Worm (Caenorhabditis elegans) whole organism, young adult: ENCODE data around the gene R02E12.5.

ENCODE experiments used
- C17E4.6 ChIP-seq: fragments of 200-800 bp; sonication (Bioruptor generic); IDR thresholded peaks from 2 replicates; pipeline ENCODE4 v1.3.6; 2022; ENCODE audit warnings: missing genetic modification reagents, missing genetic modification characterization, missing compliant biosample characterization
- D2030.7 ChIP-seq: fragments of 200-800 bp; sonication (Bioruptor generic); IDR thresholded peaks from 2 replicates; pipeline ENCODE4 v1.3.6; 2022; ENCODE audit warnings: missing genetic modification reagents, missing genetic modification characterization, missing compliant biosample characterization
- F22D6.2 ChIP-seq: sonication (generic microtip); optimal IDR thresholded peaks from 2 replicates; lab custom pipeline; 2016; ENCODE audit warnings: mild to moderate bottlenecking, missing genetic modification characterization, missing compliant biosample characterization
- F49E8.2 ChIP-seq: sonication (generic microtip); optimal IDR thresholded peaks from 3 replicates; lab custom pipeline; 2017; ENCODE audit warnings: missing genetic modification characterization, mild to moderate bottlenecking, missing compliant biosample characterization, antibody characterized with exemption, moderate library complexity; ENCODE audit not compliant: insufficient read depth
- F52B5.7 ChIP-seq: sonication (generic microtip); optimal IDR thresholded peaks from 2 replicates; lab custom pipeline; 2016; ENCODE audit warnings: mild to moderate bottlenecking, missing genetic modification characterization, missing compliant biosample characterization
- F57C9.4 ChIP-seq: sonication (generic microtip); optimal IDR thresholded peaks from 2 replicates; lab custom pipeline; 2017; ENCODE audit warnings: mild to moderate bottlenecking, missing genetic modification characterization, missing compliant biosample characterization
- Y53G8AR.9 ChIP-seq: fragments of 200-800 bp; sonication (Bioruptor generic); conservative IDR thresholded peaks from 2 replicates; pipeline ENCODE4 v1.3.6; 2022; ENCODE audit warnings: missing genetic modification reagents, missing genetic modification characterization, missing compliant biosample characterization
- Y95B8A.8 ChIP-seq: fragments of 200-800 bp; sonication (Bioruptor generic); IDR thresholded peaks from 2 replicates; pipeline ENCODE4 v1.3.6; 2022; ENCODE audit warnings: missing genetic modification reagents, missing genetic modification characterization, missing compliant biosample characterization
- ZK185.1 ChIP-seq: sonication (generic microtip); optimal IDR thresholded peaks from 2 replicates; lab custom pipeline; 2016; ENCODE audit warnings: mild to moderate bottlenecking, missing genetic modification characterization, missing compliant biosample characterization; ENCODE audit not compliant: poor library complexity, severe bottlenecking
- ama-1 ChIP-seq, 3 experiments: fragments of 150-350 bp in 1 of 3; sonication (generic microtip) in 2 of 3; optimal IDR thresholded peaks; 2 replicates each; lab custom pipeline; 2014 to 2018; ENCODE audit warnings: missing biosample characterization in 2 of 3, missing genetic modification characterization in 2 of 3, missing genetic modification reagents in 2 of 3
- attf-5 ChIP-seq: fragments of 200-800 bp; sonication (Bioruptor generic); optimal IDR thresholded peaks from 2 replicates; lab custom pipeline; 2018; ENCODE audit warnings: mild to moderate bottlenecking, missing genetic modification characterization, missing compliant biosample characterization
- bed-1 ChIP-seq: fragments of 200-800 bp; sonication (Bioruptor generic); IDR thresholded peaks from 2 replicates; pipeline ENCODE4 v1.3.6; 2022; ENCODE audit warnings: missing genetic modification reagents, missing genetic modification characterization, missing compliant biosample characterization
- bed-2 ChIP-seq: fragments of 200-800 bp; sonication (Bioruptor generic); IDR thresholded peaks from 2 replicates; pipeline ENCODE4 v1.3.6; 2022; ENCODE audit warnings: missing genetic modification reagents, missing genetic modification characterization, missing compliant biosample characterization
- cebp-1 ChIP-seq, 2 experiments: fragments of 200-800 bp in 1 of 2; sonication (Bioruptor generic) in 1 of 2; sonication (generic microtip) in 1 of 2; IDR thresholded peaks in 1 of 2; optimal IDR thresholded peaks in 1 of 2; 2 replicates each; pipeline versions ENCODE4 v1.3.6 to Lab custom; 2017 to 2022; ENCODE audit warnings: missing compliant biosample characterization in 2 of 2, missing genetic modification characterization in 2 of 2, mild to moderate bottlenecking in 1 of 2, missing genetic modification reagents in 1 of 2, moderate library complexity in 1 of 2
- ceh-40 ChIP-seq: fragments of 200-800 bp; sonication (Bioruptor generic); IDR thresholded peaks from 2 replicates; pipeline ENCODE4 v1.3.6; 2022; ENCODE audit warnings: missing genetic modification characterization, missing compliant biosample characterization
- ceh-58 ChIP-seq: fragments of 200-800 bp; sonication (Bioruptor generic); IDR thresholded peaks from 2 replicates; pipeline ENCODE4 v1.3.6; 2022; ENCODE audit warnings: missing genetic modification characterization, missing compliant biosample characterization
- ceh-91 ChIP-seq: fragments of 200-800 bp; sonication (Bioruptor generic); IDR thresholded peaks from 2 replicates; pipeline ENCODE4 v1.3.6; 2022; ENCODE audit warnings: missing genetic modification reagents, missing genetic modification characterization, missing compliant biosample characterization
- dpff-1 ChIP-seq: sonication (generic microtip); optimal IDR thresholded peaks from 2 replicates; lab custom pipeline; 2017; ENCODE audit warnings: mild to moderate bottlenecking, missing genetic modification characterization, missing compliant biosample characterization
- egl-18 ChIP-seq: fragments of 200-800 bp; sonication (Bioruptor generic); IDR thresholded peaks from 2 replicates; pipeline ENCODE4 v1.3.6; 2022; ENCODE audit warnings: missing genetic modification reagents, missing genetic modification characterization, missing compliant biosample characterization
- ekl-4 ChIP-seq: fragments of 200-800 bp; sonication (Bioruptor generic); IDR thresholded peaks from 2 replicates; pipeline ENCODE4 v1.3.6; 2022; ENCODE audit warnings: missing genetic modification reagents, missing genetic modification characterization, missing compliant biosample characterization
- hmg-1.2 ChIP-seq: fragments of 200-800 bp; sonication (Bioruptor generic); IDR thresholded peaks from 2 replicates; pipeline ENCODE4 v1.3.6; 2022; ENCODE audit warnings: missing genetic modification reagents, missing genetic modification characterization, missing compliant biosample characterization
- let-526 ChIP-seq: fragments of 200-800 bp; sonication (Bioruptor generic); IDR thresholded peaks from 2 replicates; pipeline ENCODE4 v1.3.6; 2022; ENCODE audit warnings: missing genetic modification reagents, missing genetic modification characterization, missing compliant biosample characterization
- lin-35 ChIP-seq, 3 experiments: fragments of 150-350 bp in 2 of 3; sonication (generic microtip) in 1 of 3; optimal IDR thresholded peaks; 2 replicates each; lab custom pipeline; 2014 to 2018; ENCODE audit warnings: missing biosample characterization in 3 of 3, missing genetic modification characterization in 3 of 3, missing genetic modification reagents in 3 of 3
- lin-40 ChIP-seq: sonication (generic microtip); optimal IDR thresholded peaks from 2 replicates; lab custom pipeline; 2016; ENCODE audit warnings: missing genetic modification characterization, mild to moderate bottlenecking, missing compliant biosample characterization, missing genotype, missing genetic modification reagents
- lin-54 ChIP-seq: fragments of 200-800 bp; sonication (Bioruptor generic); optimal IDR thresholded peaks from 2 replicates; lab custom pipeline; 2018; ENCODE audit warnings: mild to moderate bottlenecking, missing genetic modification characterization, missing compliant biosample characterization
- lir-1 ChIP-seq: fragments of 200-800 bp; sonication (Bioruptor generic); conservative IDR thresholded peaks from 2 replicates; pipeline ENCODE4 v1.3.6; 2022; ENCODE audit warnings: missing genetic modification reagents, missing genetic modification characterization, missing compliant biosample characterization
- madf-10 ChIP-seq: sonication (generic microtip); optimal IDR thresholded peaks from 2 replicates; lab custom pipeline; 2016; ENCODE audit warnings: mild to moderate bottlenecking, missing genetic modification characterization, missing compliant biosample characterization
- madf-6 ChIP-seq: fragments of 200-800 bp; sonication (Bioruptor generic); IDR thresholded peaks from 2 replicates; pipeline ENCODE4 v1.3.6; 2022; ENCODE audit warnings: missing genetic modification reagents, missing genetic modification characterization, missing compliant biosample characterization
- mcd-1 ChIP-seq: fragments of 200-800 bp; sonication (Bioruptor generic); IDR thresholded peaks from 2 replicates; pipeline ENCODE4 v1.3.6; 2022; ENCODE audit warnings: missing genetic modification reagents, missing genetic modification characterization, missing compliant biosample characterization
- nfya-1 ChIP-seq: sonication (generic microtip); optimal IDR thresholded peaks from 2 replicates; lab custom pipeline; 2017; ENCODE audit warnings: antibody characterized with exemption, missing compliant biosample characterization, missing genetic modification characterization, borderline replicate concordance; ENCODE audit not compliant: insufficient read depth
- nfyb-1 ChIP-seq: fragments of 200-800 bp; sonication (Bioruptor generic); IDR thresholded peaks from 2 replicates; pipeline ENCODE4 v1.3.6; 2022; ENCODE audit warnings: missing genetic modification reagents, missing genetic modification characterization, missing compliant biosample characterization
- nhr-120 ChIP-seq: fragments of 200-800 bp; sonication (Bioruptor generic); IDR thresholded peaks from 2 replicates; pipeline ENCODE4 v1.3.6; 2022; ENCODE audit warnings: missing genetic modification characterization, missing compliant biosample characterization
- nhr-179 ChIP-seq: sonication (generic microtip); optimal IDR thresholded peaks from 2 replicates; lab custom pipeline; 2016; ENCODE audit warnings: mild to moderate bottlenecking, missing genetic modification characterization, missing compliant biosample characterization
- nhr-80 ChIP-seq: sonication (generic microtip); optimal IDR thresholded peaks from 2 replicates; lab custom pipeline; 2016; ENCODE audit warnings: missing genetic modification characterization, missing compliant biosample characterization
- rec-8 ChIP-seq, 2 experiments: sonication (generic microtip); optimal IDR thresholded peaks; 2 replicates each; lab custom pipeline; 2016; ENCODE audit warnings: mild to moderate bottlenecking in 2 of 2, missing genetic modification characterization in 2 of 2, missing genetic modification reagents in 2 of 2, missing genotype in 2 of 2, missing biosample characterization in 1 of 2, missing compliant biosample characterization in 1 of 2, moderate library complexity in 1 of 2
- sdz-38 ChIP-seq: sonication (generic microtip); optimal IDR thresholded peaks from 2 replicates; lab custom pipeline; 2016; ENCODE audit warnings: missing genotype, missing genetic modification characterization, missing compliant biosample characterization
- sea-2 ChIP-seq: fragments of 200-800 bp; sonication (Bioruptor generic); IDR thresholded peaks from 2 replicates; pipeline ENCODE4 v1.3.6; 2022; ENCODE audit warnings: missing genetic modification characterization, missing compliant biosample characterization
- snpc-1.3 ChIP-seq: sonication (generic microtip); optimal IDR thresholded peaks from 2 replicates; lab custom pipeline; 2017; ENCODE audit warnings: missing genetic modification characterization, mild to moderate bottlenecking, missing compliant biosample characterization, antibody characterized with exemption, moderate library complexity, missing genotype, missing genetic modification reagents; ENCODE audit not compliant: insufficient read depth
- snpc-3.4 ChIP-seq: sonication (generic microtip); optimal IDR thresholded peaks from 2 replicates; lab custom pipeline; 2017; ENCODE audit warnings: missing genetic modification characterization, mild to moderate bottlenecking, missing compliant biosample characterization, antibody characterized with exemption, moderate library complexity, missing genotype, missing genetic modification reagents
- somi-1 ChIP-seq: fragments of 200-800 bp; sonication (Bioruptor generic); optimal IDR thresholded peaks from 2 replicates; lab custom pipeline; 2018; ENCODE audit warnings: mild to moderate bottlenecking, missing genetic modification characterization, missing compliant biosample characterization
- tbp1 ChIP-seq: fragments of 200-800 bp; sonication (Bioruptor generic); optimal IDR thresholded peaks from 2 replicates; lab custom pipeline; 2018; ENCODE audit warnings: mild to moderate bottlenecking, missing genetic modification characterization, missing compliant biosample characterization
- tbx-9 ChIP-seq: sonication (generic microtip); optimal IDR thresholded peaks from 2 replicates; lab custom pipeline; 2016; ENCODE audit warnings: borderline replicate concordance, missing genetic modification characterization, inconsistent platforms, missing compliant biosample characterization
- xnd-1 ChIP-seq: sonication (generic microtip); optimal IDR thresholded peaks from 2 replicates; lab custom pipeline; 2016; ENCODE audit warnings: missing genotype, missing genetic modification reagents, missing genetic modification characterization, missing compliant biosample characterization
- zim-3 ChIP-seq: sonication (generic microtip); optimal IDR thresholded peaks from 2 replicates; lab custom pipeline; 2017; ENCODE audit warnings: mild to moderate bottlenecking, missing genetic modification characterization, moderate library complexity, missing compliant biosample characterization

R02E12.5 gene

ce11 chrX:3968209-3968960 lies 28.8 kb upstream of the R02E12.5 start, which contains the start of gene C16B8.3 (continued):
- TF ChIP-seq cebp-1 (GFP tag; IDR thresholded peaks at IDR 0.05; lab: Robert Waterston, UW) (no peak), cebp-1 (tag; optimal IDR thresholded peaks at IDR 0.05; lab: Kevin White, UChicago) (peak; percentile 57), lin-40 (tag; lab: Kevin White, UChicago) (no peak), ekl-4 (0 out of 2 replicates have a peak, but pooled peaks have one; percentile 44)

ce11 chrX:3969353-3969752 lies 27.8 kb upstream of the R02E12.5 start:
- TF ChIP-seq Y95B8A.8 (GFP tag; lab: Robert Waterston, UW) (no peak), sdz-38 (tag; lab: Kevin White, UChicago) (no peak), rec-8 (tag; optimal IDR thresholded peaks at IDR 0.05; lab: Kevin White, UChicago) (no peak), dpff-1 (tag; lab: Kevin White, UChicago) (no peak), attf-5 (GFP tag; lab: Kevin White, UChicago) (no peak), F52B5.7 (peak; percentile 33), madf-6 (GFP tag; lab: Robert Waterston, UW) (peak; percentile 45; the same call in 1 of the 2 replicates), bed-1 (GFP tag; lab: Robert Waterston, UW) (no peak), zim-3 (tag; lab: Kevin White, UChicago) (peak; percentile 26), bed-2 (GFP tag; lab: Robert Waterston, UW) (no peak), tbp1 (GFP tag; lab: Kevin White, UChicago) (peak; percentile 91), ama-1 (optimal IDR thresholded peaks at IDR 0.05; lab: Kevin White, UChicago) (no peak), ama-1 (GFP tag; optimal IDR thresholded peaks at IDR 0.05; lab: Kevin White, UChicago) (peak in 1 of 2 experiments; percentile 75), lin-54 (peak; percentile 10), lir-1 (GFP tag; lab: Robert Waterston, UW) (peak; percentile 33; the same call in 1 of the 2 replicates), let-526 (no peak), snpc-3.4 (tag; lab: Kevin White, UChicago) (peak; percentile 70), Y53G8AR.9 (GFP tag; lab: Robert Waterston, UW) (peak; percentile 76), ZK185.1 (tag; lab: Kevin White, UChicago) (peak; percentile 53), lin-35 (GFP tag; optimal IDR thresholded peaks at IDR 0.05; lab: Kevin White, UChicago) (no peak), ceh-40 (GFP tag; lab: Robert Waterston, UW) (peak; percentile 73; the same call in 1 of the 2 replicates), egl-18 (GFP tag; lab: Robert Waterston, UW) (no peak), C17E4.6 (GFP tag; lab: Robert Waterston, UW) (no peak), F49E8.2 (tag; lab: Kevin White, UChicago) (no peak), xnd-1 (no peak), nfya-1 (tag; lab: Kevin White, UChicago) (no peak), nhr-120 (GFP tag; lab: Robert Waterston, UW) (no peak), snpc-1.3 (tag; lab: Kevin White, UChicago) (peak; percentile 33), nfyb-1 (GFP tag; lab: Robert Waterston, UW) (peak; percentile 41; the same call in 1 of the 2 replicates), ceh-58 (no peak), mcd-1 (GFP tag; lab: Robert Waterston, UW) (0 out of 2 replicates have a peak, but pooled peaks have one; percentile 18), somi-1 (GFP tag; lab: Kevin White, UChicago) (no peak), sea-2 (GFP tag; lab: Robert Waterston, UW) (0 out of 2 replicates have a peak, but pooled peaks have one; percentile 26), nhr-179 (no peak), F57C9.4 (tag; lab: Kevin White, UChicago) (no peak), ceh-91 (GFP tag; lab: Robert Waterston, UW) (no peak), nhr-80 (tag; lab: Kevin White, UChicago) (no peak), F22D6.2 (tag; lab: Kevin White, UChicago) (no peak), tbx-9 (no peak), hmg-1.2 (GFP tag; lab: Robert Waterston, UW) (peak; percentile 67), D2030.7 (GFP tag; lab: Robert Waterston, UW) (peak; percentile 70), madf-10 (tag; lab: Kevin White, UChicago) (no peak)
